Fruit fly (Drosophila melanogaster) whole organism: ENCODE data around the gene CG6865.

Experiments used
- psq ChIP-seq: fragments of >200 bp; optimal IDR thresholded peaks from 2 replicates; lab custom pipeline; 2017
- usp ChIP-seq: fragments of >200 bp; optimal IDR thresholded peaks from 2 replicates; lab custom pipeline; 2017; ENCODE audit warnings: missing biosample characterization, missing genetic modification characterization, mixed read lengths

DNA sequence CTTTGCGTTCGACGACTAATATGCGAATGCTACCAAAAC, 17.4 kb upstream of the CG6865 start, which contains the start of gene Indy:
- TF ChIP-seq psq (no peak), usp (GFP tag; lab: Kevin White, UChicago) (no peak)
